Fruit fly (Drosophila melanogaster): ENCODE results near the gene promL.

Gene promL

DNA sequence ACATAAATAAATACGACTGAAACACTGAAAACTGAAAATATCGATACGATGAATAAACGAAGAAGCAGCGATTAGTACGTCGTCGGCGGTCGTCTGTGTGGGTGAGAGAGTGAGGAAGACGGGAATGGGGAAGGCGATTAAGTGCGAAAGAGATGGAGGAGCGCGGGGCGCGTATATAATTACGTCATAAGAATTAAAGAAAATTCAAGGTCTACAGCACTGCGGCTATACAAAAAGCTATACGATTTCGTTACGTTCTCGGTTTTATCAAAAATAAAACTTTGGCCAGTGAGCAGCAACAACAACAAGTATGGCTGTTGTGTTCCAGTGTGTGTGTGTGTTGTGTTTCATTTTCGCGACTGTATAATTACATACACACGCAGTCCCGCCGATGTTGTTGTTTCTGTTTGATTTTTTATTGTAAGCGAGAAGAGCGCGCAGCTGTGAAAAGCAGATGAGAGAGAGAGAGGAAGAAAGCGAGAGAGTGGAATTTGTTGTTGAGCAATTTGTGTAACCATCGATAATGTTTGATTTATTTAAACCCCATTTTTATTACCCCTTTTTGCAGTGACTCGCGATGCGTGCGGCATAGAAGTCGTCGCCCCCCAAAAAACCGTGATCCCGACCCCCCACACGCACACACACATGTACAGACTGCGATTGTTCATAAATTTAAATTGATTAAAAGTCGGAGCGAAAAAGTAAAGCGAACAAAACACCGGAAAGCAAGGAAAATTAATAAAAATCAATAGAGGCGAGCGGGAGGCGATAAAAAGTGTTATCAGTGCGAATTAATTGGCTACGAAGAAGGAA, 21.7 kb upstream of the promL start:
- no peak for TF ChIP-seq CG14050 (GFP tag; IDR thresholded peaks at IDR 0.05)
- TF ChIP-seq CG8089 (GFP tag; optimal IDR thresholded peaks at IDR 0.05) = no peak
- TF ChIP-seq NFAT (GFP tag; IDR thresholded peaks at IDR 0.05) = no peak
- peak; percentile 18 for TF ChIP-seq CG6813 (GFP tag; optimal IDR thresholded peaks at IDR 0.05)
- no peak for TF ChIP-seq CG2875 (GFP tag; optimal IDR thresholded peaks at IDR 0.05)
- no peak for TF ChIP-seq Nf-YB (GFP tag; optimal IDR thresholded peaks at IDR 0.05)
- peak; percentile 63 for TF ChIP-seq CG18599 (GFP tag; optimal IDR thresholded peaks at IDR 0.05)
- no peak for TF ChIP-seq Doc3 (GFP tag; IDR thresholded peaks at IDR 0.05; ENCODE audit: partially characterized antibody)
- peak; percentile 45 for TF ChIP-seq CG6854 (GFP tag; optimal IDR thresholded peaks at IDR 0.05)
- no peak for TF ChIP-seq Rx (GFP tag; IDR thresholded peaks at IDR 0.05)
- peak; percentile 45 for TF ChIP-seq CG4328 (GFP tag; optimal IDR thresholded peaks at IDR 0.05)
- no peak for TF ChIP-seq CG14710 (tag; optimal IDR thresholded peaks at IDR 0.05)
- TF ChIP-seq CG17568 (GFP tag; optimal IDR thresholded peaks at IDR 0.05) = no peak
- no peak for TF ChIP-seq zfh2 (GFP tag; optimal IDR thresholded peaks at IDR 0.05)
- no peak for TF ChIP-seq CG11456 (GFP tag; IDR thresholded peaks at IDR 0.05)
- no peak for TF ChIP-seq ash1 (GFP tag; optimal IDR thresholded peaks at IDR 0.05)
- TF ChIP-seq gro (GFP tag; optimal IDR thresholded peaks at IDR 0.05) = peak; percentile 44
- no peak for TF ChIP-seq CG6175 (GFP tag; IDR thresholded peaks at IDR 0.05)
- no peak for TF ChIP-seq CG4282 (GFP tag; optimal IDR thresholded peaks at IDR 0.05)
- TF ChIP-seq jing (GFP tag; optimal IDR thresholded peaks at IDR 0.05) = no peak
- TF ChIP-seq CG15269 (tag; optimal IDR thresholded peaks at IDR 0.05) = no peak
- TF ChIP-seq Med (GFP tag) = peak; percentile 12
- TF ChIP-seq CG11398 (GFP tag; optimal IDR thresholded peaks at IDR 0.05) = no peak
- peak; percentile 23; the same call in 1 of the 2 replicates for TF ChIP-seq ranshi (GFP tag; IDR thresholded peaks at IDR 0.05)
- no peak for TF ChIP-seq ap (GFP tag; IDR thresholded peaks at IDR 0.05)
- 0 out of 2 replicates have a peak, but pooled peaks have one; percentile 6 for TF ChIP-seq CG3847 (GFP tag; IDR thresholded peaks at IDR 0.05)
- no peak for TF ChIP-seq nerfin-1 (tag; optimal IDR thresholded peaks at IDR 0.05)
- 0 out of 3 replicates have a peak, but pooled peaks have one; percentile 37 for TF ChIP-seq Aef1 (GFP tag; IDR thresholded peaks at IDR 0.05)
- no peak for TF ChIP-seq CG2678 (tag; optimal IDR thresholded peaks at IDR 0.05)
- no peak for TF ChIP-seq vfl (GFP tag; optimal IDR thresholded peaks at IDR 0.05)
- peak; percentile 34 for TF ChIP-seq onecut (GFP tag; IDR thresholded peaks at IDR 0.05)
- no peak for TF ChIP-seq psq (GFP tag; optimal IDR thresholded peaks at IDR 0.05)
- TF ChIP-seq CG1024 (GFP tag; IDR thresholded peaks at IDR 0.05) = no peak
- TF ChIP-seq CG31388 (GFP tag; optimal IDR thresholded peaks at IDR 0.05) = no peak
- peak; percentile 12 for TF ChIP-seq CG12299 (tag; optimal IDR thresholded peaks at IDR 0.05)
- TF ChIP-seq Hr51 (GFP tag; optimal IDR thresholded peaks at IDR 0.05) = no peak
- peak; percentile 54 for TF ChIP-seq CG8478 (optimal IDR thresholded peaks at IDR 0.05)
- no peak for TF ChIP-seq run (tag; optimal IDR thresholded peaks at IDR 0.05)
- peak; percentile 99 for TF ChIP-seq BtbVII (GFP tag; optimal IDR thresholded peaks at IDR 0.05)
- no peak for TF ChIP-seq CG9727 (GFP tag; optimal IDR thresholded peaks at IDR 0.05)
- no peak for TF ChIP-seq E2f1 (GFP tag; IDR thresholded peaks at IDR 0.05)
- TF ChIP-seq CG4360 (GFP tag; IDR thresholded peaks at IDR 0.05) = peak; percentile 86
- TF ChIP-seq Lpt (GFP tag; optimal IDR thresholded peaks at IDR 0.05) = no peak
- no peak for TF ChIP-seq al (GFP tag; IDR thresholded peaks at IDR 0.05)
- TF ChIP-seq wor (GFP tag; IDR thresholded peaks at IDR 0.05) = no peak
- no peak for TF ChIP-seq ato (GFP tag; IDR thresholded peaks at IDR 0.05; ENCODE audit: partially characterized antibody)
- TF ChIP-seq bsh (GFP tag; optimal IDR thresholded peaks at IDR 0.05) = no peak
- no peak for TF ChIP-seq chif (GFP tag; optimal IDR thresholded peaks at IDR 0.05)
- TF ChIP-seq Gug (GFP tag; IDR thresholded peaks at IDR 0.05) = no peak
- peak in 1 of 2 experiments; percentile 100 for TF ChIP-seq Pdp1 (GFP tag; optimal IDR thresholded peaks at IDR 0.05)
